In the genomic region with DNA sequence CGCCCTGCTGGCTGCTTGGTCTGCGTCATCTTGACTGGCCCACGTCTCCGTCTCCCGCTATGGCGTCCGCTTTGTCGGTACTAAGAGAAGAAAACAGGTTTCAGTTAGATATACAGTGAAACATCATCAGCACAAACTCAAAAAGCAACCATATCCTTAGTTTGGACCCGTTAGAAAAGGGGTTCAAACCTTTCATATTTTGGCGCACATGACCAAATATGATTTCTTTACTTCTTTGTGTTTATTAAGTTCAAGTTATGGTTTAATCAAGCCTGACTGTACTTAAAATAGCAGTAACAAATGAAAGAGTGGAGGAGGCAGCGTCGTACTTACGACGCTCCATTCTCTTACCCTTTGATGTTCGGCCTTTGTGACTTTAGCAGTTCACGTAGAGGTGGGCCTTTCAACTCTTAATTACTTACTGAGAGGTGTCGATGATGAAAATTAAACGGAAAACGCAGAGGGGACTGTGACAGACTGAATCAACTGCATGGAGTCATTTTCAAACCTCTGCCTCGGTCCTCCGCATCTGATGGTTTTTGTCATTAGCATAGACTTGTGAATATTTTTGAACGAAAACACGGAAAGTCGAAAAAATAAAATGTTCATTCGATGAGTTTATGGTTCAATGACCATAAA, we compare ENCODE assay signal across 1 fruit fly cellular context.
TF ChIP-seq lines count a peak whose summit lies in the region.

No protein-coding gene starts in this region.

TF ChIP-seq in whole organism, embryonic, 481 proteins besides CTCF, POLR2A, EP300 and RAD21 (continued from another document and continues in another):
- peak; percentile 87 for TF ChIP-seq CG2678 (tag; optimal IDR thresholded peaks at IDR 0.05; lab: Kevin White, UChicago)
- peak; percentile 68 for TF ChIP-seq CG11085 (GFP tag; IDR thresholded peaks at IDR 0.05; lab: Robert Waterston, UW)
- TF ChIP-seq CG10147 (GFP tag; optimal IDR thresholded peaks at IDR 0.05; lab: Kevin White, UChicago): peak; percentile 82
- peak; percentile 65 for TF ChIP-seq CG4854 (GFP tag; optimal IDR thresholded peaks at IDR 0.05; lab: Kevin White, UChicago)
- TF ChIP-seq nmo (GFP tag; optimal IDR thresholded peaks at IDR 0.05; lab: Kevin White, UChicago): peak; percentile 81
- no peak for TF ChIP-seq bbx (GFP tag; IDR thresholded peaks at IDR 0.05; lab: Robert Waterston, UW; ENCODE audit: partially characterized antibody)
- peak; percentile 78 for TF ChIP-seq CG11695 (GFP tag; IDR thresholded peaks at IDR 0.05; lab: Robert Waterston, UW)
- peak; percentile 26 for TF ChIP-seq CG33557 (GFP tag; optimal IDR thresholded peaks at IDR 0.05; lab: Kevin White, UChicago)
- peak; percentile 77 for TF ChIP-seq ERR (GFP tag; optimal IDR thresholded peaks at IDR 0.05; lab: Kevin White, UChicago)
- TF ChIP-seq sens (GFP tag; lab: Kevin White, UChicago): peak; percentile 95
- no peak for TF ChIP-seq pros (GFP tag; optimal IDR thresholded peaks at IDR 0.05; lab: Kevin White, UChicago)
- TF ChIP-seq CG18262 (tag; optimal IDR thresholded peaks at IDR 0.05; lab: Kevin White, UChicago): peak; percentile 81
- no peak for TF ChIP-seq sna (GFP tag; IDR thresholded peaks at IDR 0.05; lab: Robert Waterston, UW; ENCODE audit: partially characterized antibody)
- TF ChIP-seq ap (GFP tag; IDR thresholded peaks at IDR 0.05; lab: Robert Waterston, UW): peak; percentile 80
- 0 out of 2 replicates have a peak, but pooled peaks have one; percentile 15 for TF ChIP-seq aop (GFP tag; IDR thresholded peaks at IDR 0.05; lab: Robert Waterston, UW)
- 0 out of 3 replicates have a peak, but pooled peaks have one; percentile 20 for TF ChIP-seq mld (GFP tag; IDR thresholded peaks at IDR 0.05; lab: Robert Waterston, UW; ENCODE audit: partially characterized antibody)
- peak; percentile 47; the same call in 1 of the 2 replicates for TF ChIP-seq bowl (GFP tag; IDR thresholded peaks at IDR 0.05; lab: Robert Waterston, UW)
- TF ChIP-seq insv (GFP tag; optimal IDR thresholded peaks at IDR 0.05; lab: Kevin White, UChicago): no peak
- TF ChIP-seq CG31441 (GFP tag; IDR thresholded peaks at IDR 0.05; lab: Robert Waterston, UW): peak; percentile 79
- TF ChIP-seq MESR4 (GFP tag; optimal IDR thresholded peaks at IDR 0.05; lab: Kevin White, UChicago): no peak
- peak; percentile 75 for TF ChIP-seq CG4730 (GFP tag; IDR thresholded peaks at IDR 0.05; lab: Robert Waterston, UW)
- TF ChIP-seq odd (GFP tag; optimal IDR thresholded peaks at IDR 0.05; lab: Kevin White, UChicago): peak; percentile 67
- TF ChIP-seq CG3847 (GFP tag; IDR thresholded peaks at IDR 0.05; lab: Robert Waterston, UW): peak; percentile 87
- no peak for TF ChIP-seq Hr39 (optimal IDR thresholded peaks at IDR 0.05; lab: Kevin White, UChicago)
- TF ChIP-seq Gug (GFP tag; IDR thresholded peaks at IDR 0.05; lab: Robert Waterston, UW): peak; percentile 83
- TF ChIP-seq CG10431 (GFP tag; optimal IDR thresholded peaks at IDR 0.05; lab: Kevin White, UChicago): no peak
- TF ChIP-seq ase (GFP tag; IDR thresholded peaks at IDR 0.05; lab: Robert Waterston, UW): peak; percentile 81
- TF ChIP-seq corto (GFP tag; optimal IDR thresholded peaks at IDR 0.05; lab: Kevin White, UChicago): peak; percentile 82
- peak; percentile 88 for TF ChIP-seq Sox102F (GFP tag; optimal IDR thresholded peaks at IDR 0.05; lab: Kevin White, UChicago)
- peak; percentile 18 for TF ChIP-seq CG12104 (GFP tag; optimal IDR thresholded peaks at IDR 0.05; lab: Kevin White, UChicago)
- TF ChIP-seq CG2116 (GFP tag; optimal IDR thresholded peaks at IDR 0.05; lab: Kevin White, UChicago): peak; percentile 4
- TF ChIP-seq Hmx (GFP tag; optimal IDR thresholded peaks at IDR 0.05; lab: Kevin White, UChicago): no peak
- no peak for TF ChIP-seq CG1832 (GFP tag; optimal IDR thresholded peaks at IDR 0.05; lab: Kevin White, UChicago)
- peak; percentile 91 for TF ChIP-seq lilli (GFP tag; optimal IDR thresholded peaks at IDR 0.05; lab: Kevin White, UChicago)
- TF ChIP-seq pnt (GFP tag; optimal IDR thresholded peaks at IDR 0.05; lab: Kevin White, UChicago): peak; percentile 90
- peak; percentile 68 for TF ChIP-seq CG8388 (GFP tag; optimal IDR thresholded peaks at IDR 0.05; lab: Kevin White, UChicago)
- no peak for TF ChIP-seq amos (GFP tag; IDR thresholded peaks at IDR 0.05; lab: Robert Waterston, UW; ENCODE audit: partially characterized antibody)
- peak; percentile 85 for TF ChIP-seq Dip3 (GFP tag; optimal IDR thresholded peaks at IDR 0.05; lab: Kevin White, UChicago)
- no peak for TF ChIP-seq usp (GFP tag; optimal IDR thresholded peaks at IDR 0.05; lab: Kevin White, UChicago)
- TF ChIP-seq Ptx1 (GFP tag; IDR thresholded peaks at IDR 0.05; lab: Robert Waterston, UW): peak; percentile 90
- no peak for TF ChIP-seq mirr (GFP tag; optimal IDR thresholded peaks at IDR 0.05; lab: Kevin White, UChicago)
- TF ChIP-seq CG12071 (GFP tag; optimal IDR thresholded peaks at IDR 0.05; lab: Kevin White, UChicago): peak; percentile 84
- TF ChIP-seq CG13287 (GFP tag; IDR thresholded peaks at IDR 0.05; lab: Robert Waterston, UW; ENCODE audit: partially characterized antibody): no peak
- peak; percentile 98 for TF ChIP-seq Med (GFP tag; lab: Kevin White, UChicago)
- TF ChIP-seq cas (GFP tag; IDR thresholded peaks at IDR 0.05; lab: Robert Waterston, UW): peak; percentile 65
- TF ChIP-seq CG9797 (GFP tag; optimal IDR thresholded peaks at IDR 0.05; lab: Kevin White, UChicago): no peak
- TF ChIP-seq crol (GFP tag; IDR thresholded peaks at IDR 0.05; lab: Robert Waterston, UW): no peak
- peak; percentile 40 for TF ChIP-seq CG9437 (GFP tag; optimal IDR thresholded peaks at IDR 0.05; lab: Kevin White, UChicago)
- peak; percentile 29 for TF ChIP-seq CG10274 (GFP tag; optimal IDR thresholded peaks at IDR 0.05; lab: Kevin White, UChicago)
- peak; percentile 79 for TF ChIP-seq CG18619 (GFP tag; optimal IDR thresholded peaks at IDR 0.05; lab: Kevin White, UChicago)
- peak; percentile 54 for TF ChIP-seq nom (GFP tag; optimal IDR thresholded peaks at IDR 0.05; lab: Kevin White, UChicago)
- peak; percentile 83 for TF ChIP-seq tin (GFP tag; optimal IDR thresholded peaks at IDR 0.05; lab: Kevin White, UChicago)
- peak; percentile 48 for TF ChIP-seq dm (GFP tag; optimal IDR thresholded peaks at IDR 0.05; lab: Kevin White, UChicago)
- TF ChIP-seq CG4707 (GFP tag; optimal IDR thresholded peaks at IDR 0.05; lab: Kevin White, UChicago): peak; percentile 40
- TF ChIP-seq NK7.1 (GFP tag; optimal IDR thresholded peaks at IDR 0.05; lab: Kevin White, UChicago): peak; percentile 61
- TF ChIP-seq CG10543 (GFP tag; optimal IDR thresholded peaks at IDR 0.05; lab: Kevin White, UChicago): peak; percentile 28
- TF ChIP-seq sens-2 (GFP tag; IDR thresholded peaks at IDR 0.05; lab: Robert Waterston, UW): peak; percentile 66; the same call in 1 of the 2 replicates
- TF ChIP-seq GATAe (GFP tag; conservative IDR thresholded peaks at IDR 0.05; lab: Robert Waterston, UW): peak; percentile 39; the same call in 1 of the 2 replicates
- peak; percentile 46 for TF ChIP-seq cato (GFP tag; optimal IDR thresholded peaks at IDR 0.05; lab: Kevin White, UChicago; ENCODE audit: borderline replicate concordance)
- no peak for TF ChIP-seq YL-1 (GFP tag; optimal IDR thresholded peaks at IDR 0.05; lab: Kevin White, UChicago)
- TF ChIP-seq CG12769 (tag; optimal IDR thresholded peaks at IDR 0.05; lab: Kevin White, UChicago): peak; percentile 88
- TF ChIP-seq bigmax (GFP tag; optimal IDR thresholded peaks at IDR 0.05; lab: Kevin White, UChicago): no peak
- peak; percentile 37 for TF ChIP-seq CG4617 (GFP tag; optimal IDR thresholded peaks at IDR 0.05; lab: Kevin White, UChicago; ENCODE audit: borderline replicate concordance)
- peak; percentile 90 for TF ChIP-seq mam (GFP tag; optimal IDR thresholded peaks at IDR 0.05; lab: Kevin White, UChicago)
- peak; percentile 50; the same call in 1 of the 2 replicates for TF ChIP-seq Ravus (GFP tag; IDR thresholded peaks at IDR 0.05; lab: Robert Waterston, UW)
- peak; percentile 73 for TF ChIP-seq seq (GFP tag; IDR thresholded peaks at IDR 0.05; lab: Robert Waterston, UW)
- TF ChIP-seq sima (GFP tag; optimal IDR thresholded peaks at IDR 0.05; lab: Kevin White, UChicago): peak; percentile 30
- TF ChIP-seq CG14441 (GFP tag; IDR thresholded peaks at IDR 0.05; lab: Robert Waterston, UW): peak; percentile 86
- TF ChIP-seq Mes4 (GFP tag; optimal IDR thresholded peaks at IDR 0.05; lab: Kevin White, UChicago): peak; percentile 38
- no peak for TF ChIP-seq ham (GFP tag; IDR thresholded peaks at IDR 0.05; lab: Robert Waterston, UW)
- peak; percentile 67 for TF ChIP-seq CG15601 (tag; optimal IDR thresholded peaks at IDR 0.05; lab: Kevin White, UChicago)
- peak; percentile 77 for TF ChIP-seq CG1792 (GFP tag; optimal IDR thresholded peaks at IDR 0.05; lab: Kevin White, UChicago)
- no peak for TF ChIP-seq eve (GFP tag; optimal IDR thresholded peaks at IDR 0.05; lab: Kevin White, UChicago)
- TF ChIP-seq otp (GFP tag; IDR thresholded peaks at IDR 0.05; lab: Robert Waterston, UW): peak; percentile 84
- TF ChIP-seq nerfin-1 (tag; optimal IDR thresholded peaks at IDR 0.05; lab: Kevin White, UChicago): peak; percentile 47
- no peak; the same call in 1 of the 2 replicates for TF ChIP-seq CG11696 (GFP tag; IDR thresholded peaks at IDR 0.05; lab: Robert Waterston, UW)
- peak; percentile 81 for TF ChIP-seq fd96Cb (tag; optimal IDR thresholded peaks at IDR 0.05; lab: Kevin White, UChicago)
- TF ChIP-seq Nf-YA (GFP tag; IDR thresholded peaks at IDR 0.05; lab: Robert Waterston, UW): peak; percentile 77
- TF ChIP-seq Meics (GFP tag; optimal IDR thresholded peaks at IDR 0.05; lab: Kevin White, UChicago): peak; percentile 86
- TF ChIP-seq Lhr (GFP tag; optimal IDR thresholded peaks at IDR 0.05; lab: Kevin White, UChicago): peak; percentile 15
- peak; percentile 72; the same call in 1 of the 3 replicates for TF ChIP-seq C15 (GFP tag; IDR thresholded peaks at IDR 0.05; lab: Robert Waterston, UW)
- TF ChIP-seq CG4820 (GFP tag; optimal IDR thresholded peaks at IDR 0.05; lab: Kevin White, UChicago): peak; percentile 79
- TF ChIP-seq CG30431 (GFP tag; optimal IDR thresholded peaks at IDR 0.05; lab: Kevin White, UChicago): peak; percentile 74
- no peak for TF ChIP-seq pita (GFP tag; optimal IDR thresholded peaks at IDR 0.05; lab: Kevin White, UChicago)
- TF ChIP-seq unc-4 (GFP tag; IDR thresholded peaks at IDR 0.05; lab: Robert Waterston, UW; ENCODE audit: partially characterized antibody): no peak
- no peak for TF ChIP-seq ato (GFP tag; IDR thresholded peaks at IDR 0.05; lab: Robert Waterston, UW; ENCODE audit: partially characterized antibody)
- peak; percentile 65 for TF ChIP-seq ssp (GFP tag; IDR thresholded peaks at IDR 0.05; lab: Robert Waterston, UW)
- TF ChIP-seq Hand (GFP tag; optimal IDR thresholded peaks at IDR 0.05; lab: Kevin White, UChicago): peak; percentile 25
- TF ChIP-seq CG6683 (GFP tag; optimal IDR thresholded peaks at IDR 0.05; lab: Kevin White, UChicago): peak; percentile 48
- peak; percentile 82 for TF ChIP-seq CG15269 (tag; optimal IDR thresholded peaks at IDR 0.05; lab: Kevin White, UChicago)
- TF ChIP-seq CG43689 (GFP tag; IDR thresholded peaks at IDR 0.05; lab: Robert Waterston, UW): peak; percentile 76
- TF ChIP-seq knrl (GFP tag; IDR thresholded peaks at IDR 0.05; lab: Robert Waterston, UW; ENCODE audit: partially characterized antibody): no peak
- TF ChIP-seq CG13894 (tag; optimal IDR thresholded peaks at IDR 0.05; lab: Kevin White, UChicago): peak; percentile 65
- TF ChIP-seq Tbp (GFP tag; optimal IDR thresholded peaks at IDR 0.05; lab: Kevin White, UChicago): no peak
- TF ChIP-seq CG8281 (tag; optimal IDR thresholded peaks at IDR 0.05; lab: Kevin White, UChicago): peak; percentile 41
- peak; percentile 75 for TF ChIP-seq CG12659 (GFP tag; optimal IDR thresholded peaks at IDR 0.05; lab: Kevin White, UChicago)
- peak; percentile 81 for TF ChIP-seq tx (GFP tag; optimal IDR thresholded peaks at IDR 0.05; lab: Kevin White, UChicago)
- no peak for TF ChIP-seq scrt (GFP tag; optimal IDR thresholded peaks at IDR 0.05; lab: Kevin White, UChicago)
- TF ChIP-seq CG3407 (GFP tag; optimal IDR thresholded peaks at IDR 0.05; lab: Kevin White, UChicago): peak; percentile 58
- TF ChIP-seq peb (GFP tag; IDR thresholded peaks at IDR 0.05; lab: Robert Waterston, UW): no peak
- peak; percentile 88 for TF ChIP-seq chm (GFP tag; IDR thresholded peaks at IDR 0.05; lab: Robert Waterston, UW)
- TF ChIP-seq CG17328 (GFP tag; IDR thresholded peaks at IDR 0.05; lab: Robert Waterston, UW): peak; percentile 84
- peak; percentile 43 for TF ChIP-seq Ets97D (GFP tag; optimal IDR thresholded peaks at IDR 0.05; lab: Kevin White, UChicago)
- TF ChIP-seq CG17612 (GFP tag; IDR thresholded peaks at IDR 0.05; lab: Robert Waterston, UW): peak; percentile 69
- peak; percentile 71 for TF ChIP-seq CG17829 (tag; optimal IDR thresholded peaks at IDR 0.05; lab: Kevin White, UChicago)
- TF ChIP-seq CG9932 (GFP tag; IDR thresholded peaks at IDR 0.05; lab: Robert Waterston, UW): peak; percentile 93
- TF ChIP-seq luna (GFP tag; optimal IDR thresholded peaks at IDR 0.05; lab: Kevin White, UChicago): no peak
- TF ChIP-seq CG10654 (GFP tag; optimal IDR thresholded peaks at IDR 0.05; lab: Kevin White, UChicago): peak; percentile 62
- peak; percentile 76 for TF ChIP-seq HHEX (GFP tag; optimal IDR thresholded peaks at IDR 0.05; lab: Kevin White, UChicago)
- TF ChIP-seq Fer2 (tag; optimal IDR thresholded peaks at IDR 0.05; lab: Kevin White, UChicago): peak; percentile 39
- peak; percentile 87 for TF ChIP-seq CG7839 (tag; optimal IDR thresholded peaks at IDR 0.05; lab: Kevin White, UChicago)
- TF ChIP-seq gcm2 (GFP tag; optimal IDR thresholded peaks at IDR 0.05; lab: Kevin White, UChicago): peak; percentile 79
- peak; percentile 68 for TF ChIP-seq CG16815 (GFP tag; optimal IDR thresholded peaks at IDR 0.05; lab: Kevin White, UChicago)
- TF ChIP-seq Sox100B (GFP tag; optimal IDR thresholded peaks at IDR 0.05; lab: Kevin White, UChicago): no peak
- TF ChIP-seq lmd (GFP tag; IDR thresholded peaks at IDR 0.05; lab: Robert Waterston, UW): peak; percentile 88
- TF ChIP-seq CrebB (tag; optimal IDR thresholded peaks at IDR 0.05; lab: Kevin White, UChicago): peak; percentile 80
- peak; percentile 64; the same call in 1 of the 2 replicates for TF ChIP-seq toy (GFP tag; IDR thresholded peaks at IDR 0.05; lab: Robert Waterston, UW)
- TF ChIP-seq Hmr (GFP tag; optimal IDR thresholded peaks at IDR 0.05; lab: Kevin White, UChicago): peak; percentile 82
- TF ChIP-seq CG11560 (tag; IDR thresholded peaks at IDR 0.05; lab: Robert Waterston, UW): peak; percentile 68; the same call in 2 of the 3 replicates
- TF ChIP-seq chn (GFP tag; optimal IDR thresholded peaks at IDR 0.05; lab: Kevin White, UChicago): peak; percentile 65
- TF ChIP-seq cad (GFP tag; optimal IDR thresholded peaks at IDR 0.05; lab: Kevin White, UChicago): no peak
- TF ChIP-seq CG9876 (GFP tag; optimal IDR thresholded peaks at IDR 0.05; lab: Kevin White, UChicago): peak; percentile 74
